Fruit fly (Drosophila melanogaster): ENCODE results near the gene jar.

jar gene

DNA sequence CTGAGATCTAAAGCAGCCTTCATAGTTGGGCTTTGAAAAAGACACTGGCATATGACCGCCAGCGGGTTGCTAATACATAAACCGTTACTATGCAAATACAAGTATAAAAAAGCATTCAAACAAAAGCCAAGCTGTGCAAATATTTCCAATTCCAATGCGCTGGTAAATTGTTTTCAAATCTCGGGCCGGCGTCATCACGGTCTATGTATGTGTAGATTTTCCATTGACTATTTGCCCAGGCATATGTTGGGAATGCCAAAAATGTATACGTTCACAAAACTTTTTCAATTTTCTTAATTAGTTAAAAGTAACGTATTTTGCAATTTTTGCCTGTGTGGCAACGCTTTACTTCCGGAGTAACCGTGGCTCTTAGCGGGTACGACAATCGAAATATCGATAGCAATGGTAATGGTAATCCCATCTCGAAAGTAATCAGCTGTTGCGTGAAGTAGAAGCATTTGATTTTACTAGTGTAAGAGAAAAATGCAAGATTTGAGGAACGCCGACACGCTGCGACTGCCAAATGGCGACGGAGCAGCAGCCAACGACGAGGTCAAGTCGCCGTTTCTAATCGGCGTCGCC is 18.8 kb upstream of the jar start, which contains the start of the genes CG34290 and Uck (continued):
- TF ChIP-seq Hr78 (GFP tag; optimal IDR thresholded peaks at IDR 0.05) (peak in 1 of 2 experiments; percentile 13), tgo (GFP tag; IDR thresholded peaks at IDR 0.05) (peak; percentile 55; the same call in 2 of the 3 replicates), CG17912 (GFP tag; optimal IDR thresholded peaks at IDR 0.05) (peak; percentile 94), Jarid2 (GFP tag; optimal IDR thresholded peaks at IDR 0.05) (peak; percentile 58), Oaz (GFP tag; IDR thresholded peaks at IDR 0.05) (peak; percentile 51; the same call in 1 of the 2 replicates), Rx (GFP tag; IDR thresholded peaks at IDR 0.05) (peak; percentile 39; the same call in 1 of the 2 replicates), Elba2 (GFP tag; optimal IDR thresholded peaks at IDR 0.05) (no peak), CG14050 (GFP tag; IDR thresholded peaks at IDR 0.05) (peak; percentile 58), pho (GFP tag; optimal IDR thresholded peaks at IDR 0.05) (peak; percentile 63), Sox102F (GFP tag; optimal IDR thresholded peaks at IDR 0.05) (peak; percentile 38), CG15269 (tag; optimal IDR thresholded peaks at IDR 0.05) (peak; percentile 69), seq (GFP tag; IDR thresholded peaks at IDR 0.05) (0 out of 2 replicates have a peak, but pooled peaks have one; percentile 23), CG11504 (tag; optimal IDR thresholded peaks at IDR 0.05) (peak; percentile 71), CG5245 (GFP tag; optimal IDR thresholded peaks at IDR 0.05) (peak; percentile 48), bbx (GFP tag; IDR thresholded peaks at IDR 0.05; ENCODE audit: partially characterized antibody) (peak; percentile 89), zfh1 (GFP tag; IDR thresholded peaks at IDR 0.05) (peak; percentile 76), nerfin-1 (tag; optimal IDR thresholded peaks at IDR 0.05) (peak; percentile 81), CG2116 (GFP tag; optimal IDR thresholded peaks at IDR 0.05) (peak; percentile 95), Opbp (GFP tag; IDR thresholded peaks at IDR 0.05; ENCODE audit: partially characterized antibody) (peak; percentile 86), CrebB (tag; optimal IDR thresholded peaks at IDR 0.05) (peak; percentile 85), CG15514 (GFP tag; optimal IDR thresholded peaks at IDR 0.05) (peak; percentile 91), pita (GFP tag; optimal IDR thresholded peaks at IDR 0.05) (no peak), CG15479 (GFP tag; optimal IDR thresholded peaks at IDR 0.05) (no peak), eve (GFP tag; optimal IDR thresholded peaks at IDR 0.05) (no peak), ab (GFP tag; optimal IDR thresholded peaks at IDR 0.05) (no peak), Atf3 (GFP tag; optimal IDR thresholded peaks at IDR 0.05) (peak; percentile 25), pb (GFP tag; optimal IDR thresholded peaks at IDR 0.05) (peak; percentile 85), NFAT (GFP tag; IDR thresholded peaks at IDR 0.05) (peak; percentile 75), CG14441 (GFP tag; IDR thresholded peaks at IDR 0.05) (peak; percentile 50; the same call in 1 of the 2 replicates), CG12219 (GFP tag; optimal IDR thresholded peaks at IDR 0.05) (peak; percentile 83), chif (GFP tag; optimal IDR thresholded peaks at IDR 0.05) (peak; percentile 53 to 77), pnt (GFP tag; optimal IDR thresholded peaks at IDR 0.05) (no peak), Spps (tag; optimal IDR thresholded peaks at IDR 0.05) (peak; percentile 30), stc (GFP tag; IDR thresholded peaks at IDR 0.05) (peak; percentile 66; the same call in 1 of the 2 replicates), CG7928 (GFP tag; optimal IDR thresholded peaks at IDR 0.05) (no peak), Nf-YC (tag; optimal IDR thresholded peaks at IDR 0.05) (peak; percentile 59), ci (GFP tag; IDR thresholded peaks at IDR 0.05) (peak; percentile 94), tll (GFP tag; optimal IDR thresholded peaks at IDR 0.05) (no peak), CG4617 (GFP tag; optimal IDR thresholded peaks at IDR 0.05; ENCODE audit: borderline replicate concordance) (peak; percentile 70), CG31441 (GFP tag; IDR thresholded peaks at IDR 0.05) (peak; percentile 79), CG6854 (GFP tag; optimal IDR thresholded peaks at IDR 0.05) (peak; percentile 84), odd (GFP tag; optimal IDR thresholded peaks at IDR 0.05) (peak; percentile 79), Myb (GFP tag; optimal IDR thresholded peaks at IDR 0.05) (peak; percentile 99), CG16815 (GFP tag; optimal IDR thresholded peaks at IDR 0.05) (peak; percentile 4), Poxn (GFP tag; IDR thresholded peaks at IDR 0.05) (no peak), Tbp (GFP tag; optimal IDR thresholded peaks at IDR 0.05) (no peak), Dref (GFP tag; IDR thresholded peaks at IDR 0.05) (peak; percentile 89), CG4854 (GFP tag; optimal IDR thresholded peaks at IDR 0.05) (peak; percentile 46), Deaf1 (tag; optimal IDR thresholded peaks at IDR 0.05) (peak; percentile 35)

All from whole organism, embryonic.